Worm (Caenorhabditis elegans) whole organism, L1 larva: ENCODE measurements around the gene C15H11.1.

ENCODE experiments used
- irx-1 ChIP-seq: sonication (generic microtip); optimal IDR thresholded peaks from 2 replicates; lab custom pipeline; 2016; ENCODE audit warnings: missing genetic modification characterization, missing compliant biosample characterization
- nhr-90 ChIP-seq: sonication (generic microtip); optimal IDR thresholded peaks from 2 replicates; lab custom pipeline; 2016; ENCODE audit warnings: mild to moderate bottlenecking, missing genetic modification characterization, missing compliant biosample characterization; ENCODE audit not compliant: poor library complexity

ce11 chrV:14427069-14427825, 33.6 kb downstream of the C15H11.1 start:
- no peak for TF ChIP-seq irx-1 (tag; lab: Kevin White, UChicago)
- TF ChIP-seq nhr-90 (tag; lab: Kevin White, UChicago): no peak
